Worm (Caenorhabditis elegans) whole organism, L4 larva: Measurements from ENCODE around the gene slc-36.1.

Source experiments
- F44E2.7 ChIP-seq: fragments of 200-800 bp; sonication (Bioruptor generic); IDR thresholded peaks from 2 replicates; pipeline ENCODE4 v2.1.2; 2022; ENCODE audit warnings: missing genetic modification characterization, missing compliant biosample characterization
- R02D3.7 ChIP-seq: fragments of 150-350 bp; sonication (generic microtip); optimal IDR thresholded peaks from 3 replicates; lab custom pipeline; 2014; ENCODE audit warnings: missing biosample characterization, missing genetic modification characterization
- Y5F2A.4 ChIP-seq: fragments of 200-800 bp; sonication (Bioruptor generic); optimal IDR thresholded peaks from 2 replicates; lab custom pipeline; 2018; ENCODE audit warnings: mild to moderate bottlenecking, missing genetic modification characterization, missing compliant biosample characterization
- Y75B8A.6 ChIP-seq: fragments of 200-800 bp; sonication (Bioruptor generic); IDR thresholded peaks from 2 replicates; pipeline ENCODE4 v1.3.6; 2022; ENCODE audit warnings: missing genetic modification reagents, missing genetic modification characterization, missing compliant biosample characterization
- aha-1 ChIP-seq: fragments of 150-350 bp; peaks from one replicate; lab custom pipeline; 2014; ENCODE audit warnings: missing biosample characterization, missing genetic modification characterization
- arid-1 ChIP-seq: fragments of 200-800 bp; sonication (Bioruptor generic); conservative IDR thresholded peaks from 2 replicates; pipeline ENCODE4 v1.3.6; 2022; ENCODE audit warnings: missing genetic modification reagents, missing genetic modification characterization, missing compliant biosample characterization
- ceh-20 ChIP-seq: fragments of 200-800 bp; sonication (Bioruptor generic); IDR thresholded peaks from 2 replicates; pipeline ENCODE4 v1.3.6; 2022; ENCODE audit warnings: missing genetic modification reagents, missing genetic modification characterization, missing compliant biosample characterization
- ceh-28 ChIP-seq: fragments of 150-350 bp; optimal IDR thresholded peaks from 2 replicates; lab custom pipeline; 2014; ENCODE audit warnings: missing biosample characterization, missing genetic modification reagents, missing genetic modification characterization
- ceh-44 ChIP-seq: fragments of 200-800 bp; sonication (Bioruptor generic); IDR thresholded peaks from 2 replicates; pipeline ENCODE4 v1.3.6; 2022; ENCODE audit warnings: missing genetic modification reagents, missing genetic modification characterization, missing compliant biosample characterization
- ces-1 ChIP-seq: fragments of 150-350 bp; sonication (generic microtip); optimal IDR thresholded peaks from 4 replicates; lab custom pipeline; 2014; ENCODE audit warnings: missing biosample characterization, missing genetic modification reagents, missing genetic modification characterization
- cey-2 ChIP-seq: sonication (generic microtip); optimal IDR thresholded peaks from 3 replicates; lab custom pipeline; 2017; ENCODE audit warnings: missing genetic modification characterization, mild to moderate bottlenecking, missing compliant biosample characterization, antibody characterized with exemption, borderline replicate concordance; ENCODE audit not compliant: insufficient read depth
- daf-19 ChIP-seq: fragments of 200-800 bp; sonication (Bioruptor generic); conservative IDR thresholded peaks from 2 replicates; pipeline ENCODE4 v1.3.6; 2022; ENCODE audit warnings: missing genetic modification characterization, missing compliant biosample characterization
- egl-43 ChIP-seq: fragments of 200-800 bp; sonication (Bioruptor generic); IDR thresholded peaks from 2 replicates; pipeline ENCODE4 v1.3.6; 2022; ENCODE audit warnings: missing genetic modification reagents, missing genetic modification characterization, missing compliant biosample characterization
- jun-1 ChIP-seq: fragments of 150-350 bp; optimal IDR thresholded peaks from 2 replicates; lab custom pipeline; 2014; ENCODE audit warnings: missing biosample characterization, missing genetic modification reagents, missing genetic modification characterization
- lin-38 ChIP-seq: fragments of 200-800 bp; sonication (Bioruptor generic); IDR thresholded peaks from 2 replicates; pipeline ENCODE4 v1.3.6; 2022; ENCODE audit warnings: missing genetic modification reagents, missing genetic modification characterization, missing compliant biosample characterization
- lin-39 ChIP-seq: fragments of 150-350 bp; optimal IDR thresholded peaks from 2 replicates; lab custom pipeline; 2014; ENCODE audit warnings: missing biosample characterization, missing genetic modification reagents, missing genetic modification characterization
- madf-9 ChIP-seq: fragments of 200-800 bp; sonication (Bioruptor generic); conservative IDR thresholded peaks from 2 replicates; pipeline ENCODE4 v1.3.6; 2022; ENCODE audit warnings: missing genetic modification reagents, missing genetic modification characterization, missing compliant biosample characterization
- mxl-3 ChIP-seq: fragments of 200-800 bp; sonication (Bioruptor generic); optimal IDR thresholded peaks from 2 replicates; lab custom pipeline; 2018; ENCODE audit warnings: mild to moderate bottlenecking, missing genetic modification characterization, missing compliant biosample characterization
- nhr-111 ChIP-seq: fragments of 200-800 bp; sonication (Bioruptor generic); optimal IDR thresholded peaks from 2 replicates; lab custom pipeline; 2018; ENCODE audit warnings: mild to moderate bottlenecking, missing genetic modification characterization, missing compliant biosample characterization
- nhr-237 ChIP-seq: sonication (generic microtip); optimal IDR thresholded peaks from 2 replicates; lab custom pipeline; 2017; ENCODE audit warnings: missing biosample characterization, missing genetic modification characterization
- nhr-48 ChIP-seq: sonication (generic microtip); optimal IDR thresholded peaks from 2 replicates; lab custom pipeline; 2016; ENCODE audit warnings: mild to moderate bottlenecking, missing genetic modification characterization, missing compliant biosample characterization
- nhr-6 ChIP-seq: fragments of 150-350 bp; optimal IDR thresholded peaks from 2 replicates; lab custom pipeline; 2014; ENCODE audit warnings: missing biosample characterization, missing genetic modification characterization
- nhr-77 ChIP-seq: fragments of 150-350 bp; optimal IDR thresholded peaks from 2 replicates; lab custom pipeline; 2014; ENCODE audit warnings: missing biosample characterization, missing genetic modification characterization
- pha-4 ChIP-seq, 2 experiments: fragments of 150-350 bp in 1 of 2; fragments of 200-800 bp in 1 of 2; sonication (Bioruptor generic) in 1 of 2; IDR thresholded peaks in 1 of 2; optimal IDR thresholded peaks in 1 of 2; 2 replicates each; pipeline versions ENCODE4 v1.3.6 to Lab custom; 2014 to 2022; ENCODE audit warnings: missing genetic modification characterization in 2 of 2, missing genetic modification reagents in 2 of 2, missing biosample characterization in 1 of 2, missing compliant biosample characterization in 1 of 2
- pqm-1 ChIP-seq: sonication (generic microtip); optimal IDR thresholded peaks from 2 replicates; lab custom pipeline; 2017; ENCODE audit warnings: missing biosample characterization, missing genetic modification characterization
- rbr-2 ChIP-seq: sonication (generic microtip); optimal IDR thresholded peaks from 2 replicates; lab custom pipeline; 2016; ENCODE audit warnings: missing genotype, missing genetic modification characterization, missing compliant biosample characterization
- saeg-2 ChIP-seq: fragments of 200-800 bp; sonication (Bioruptor generic); IDR thresholded peaks from 2 replicates; pipeline ENCODE4 v1.3.6; 2022; ENCODE audit warnings: missing genetic modification reagents, missing genetic modification characterization, missing compliant biosample characterization
- snpc-1.2 ChIP-seq: fragments of 200-800 bp; sonication (Bioruptor generic); IDR thresholded peaks from 2 replicates; pipeline ENCODE4 v1.3.6; 2022; ENCODE audit warnings: missing genetic modification reagents, missing genetic modification characterization, missing compliant biosample characterization
- unc-130 ChIP-seq: sonication (generic microtip); optimal IDR thresholded peaks from 2 replicates; lab custom pipeline; 2016; ENCODE audit warnings: missing genetic modification reagents, missing genetic modification characterization, missing compliant biosample characterization
- zip-11 ChIP-seq: fragments of 200-800 bp; sonication (Bioruptor generic); IDR thresholded peaks from 2 replicates; pipeline ENCODE4 v1.3.6; 2022; ENCODE audit warnings: missing genetic modification characterization, missing compliant biosample characterization
- zip-2 ChIP-seq: fragments of 150-350 bp; optimal IDR thresholded peaks from 2 replicates; lab custom pipeline; 2014; ENCODE audit warnings: missing biosample characterization, missing genetic modification characterization

Gene slc-36.1

ce11 chrIII:13359847-13360246 is 52.5 kb downstream of the slc-36.1 start (continued):
- TF ChIP-seq pha-4 (GFP tag; IDR thresholded peaks at IDR 0.05; lab: Robert Waterston, UW), result no peak
- peak; percentile 87 for TF ChIP-seq pha-4 (tag; optimal IDR thresholded peaks at IDR 0.05; lab: Kevin White, UChicago)
- TF ChIP-seq nhr-237 (tag; lab: Kevin White, UChicago), result no peak
- TF ChIP-seq nhr-77, result peak; percentile 6
- no peak for TF ChIP-seq F44E2.7
- no peak for TF ChIP-seq ceh-44 (GFP tag; lab: Robert Waterston, UW)
- TF ChIP-seq arid-1 (GFP tag; lab: Robert Waterston, UW), result no peak
- no peak for TF ChIP-seq nhr-48 (tag; lab: Kevin White, UChicago)
- no peak for TF ChIP-seq saeg-2 (GFP tag; lab: Robert Waterston, UW)
- no peak for TF ChIP-seq Y5F2A.4 (GFP tag; lab: Kevin White, UChicago)
- TF ChIP-seq zip-11 (GFP tag; lab: Robert Waterston, UW), result no peak
- peak; percentile 89 for TF ChIP-seq nhr-6 (tag; lab: Kevin White, UChicago)
- TF ChIP-seq Y75B8A.6 (GFP tag; lab: Robert Waterston, UW), result no peak
- TF ChIP-seq ceh-28 (tag; lab: Kevin White, UChicago), result no peak
- TF ChIP-seq nhr-111, result no peak
- TF ChIP-seq zip-2 (tag; lab: Kevin White, UChicago), result no peak
- TF ChIP-seq mxl-3 (GFP tag; lab: Kevin White, UChicago), result peak; percentile 96
- TF ChIP-seq lin-38, result no peak
- TF ChIP-seq egl-43, result no peak
- no peak for TF ChIP-seq cey-2 (tag; lab: Kevin White, UChicago)
- TF ChIP-seq lin-39 (tag; lab: Kevin White, UChicago), result no peak
- peak; percentile 50 for TF ChIP-seq aha-1 (tag; lab: Kevin White, UChicago)
- TF ChIP-seq snpc-1.2 (GFP tag; lab: Robert Waterston, UW), result no peak
- TF ChIP-seq unc-130, result no peak
- TF ChIP-seq ces-1 (GFP tag; lab: Kevin White, UChicago), result no peak
- no peak for TF ChIP-seq ceh-20 (GFP tag; lab: Robert Waterston, UW)
- no peak for TF ChIP-seq daf-19
- no peak for TF ChIP-seq rbr-2 (tag; lab: Kevin White, UChicago)
- TF ChIP-seq pqm-1 (tag; lab: Kevin White, UChicago), result no peak
- no peak for TF ChIP-seq jun-1 (tag; lab: Kevin White, UChicago)
- no peak for TF ChIP-seq madf-9 (GFP tag; lab: Robert Waterston, UW)
- no peak for TF ChIP-seq R02D3.7 (tag; lab: Kevin White, UChicago)
